Worm (Caenorhabditis elegans) whole organism, L3 larva: ENCODE results near the gene cyp-37A1.
A peak's percentile ranks its signal among the peaks of the same experiment; 100 is the strongest.
"Not testable (repeated sequence)": the region's sequence is repeated elsewhere in the genome, so short reads cannot be mapped to it uniquely, and the experiment has no call there.

Source experiments
- ZK546.5 ChIP-seq: sonication (generic microtip); optimal IDR thresholded peaks from 2 replicates; lab custom pipeline; 2017; ENCODE audit warnings: missing biosample characterization, missing genetic modification characterization
- aly-2 ChIP-seq: fragments of 150-350 bp; optimal IDR thresholded peaks from 2 replicates; lab custom pipeline; 2014; ENCODE audit warnings: missing biosample characterization, missing genetic modification characterization
- ama-1 ChIP-seq: fragments of 150-350 bp; optimal IDR thresholded peaks from 2 replicates; lab custom pipeline; 2018
- ceh-16 ChIP-seq: sonication (generic microtip); optimal IDR thresholded peaks from 2 replicates; lab custom pipeline; 2017; ENCODE audit warnings: missing biosample characterization, missing genetic modification characterization
- ceh-28 ChIP-seq: fragments of 150-350 bp; optimal IDR thresholded peaks from 2 replicates; lab custom pipeline; 2014; ENCODE audit warnings: missing biosample characterization, missing genetic modification reagents, missing genetic modification characterization
- ceh-82 ChIP-seq: fragments of 150-350 bp; optimal IDR thresholded peaks from 2 replicates; lab custom pipeline; 2014; ENCODE audit warnings: missing biosample characterization, missing genetic modification characterization
- ceh-9 ChIP-seq: sonication (generic microtip); optimal IDR thresholded peaks from 2 replicates; lab custom pipeline; 2018; ENCODE audit warnings: missing biosample characterization, missing genetic modification characterization
- daf-12 ChIP-seq: fragments of 150-350 bp; optimal IDR thresholded peaks from 2 replicates; lab custom pipeline; 2014; ENCODE audit warnings: missing biosample characterization, missing genetic modification reagents, missing genetic modification characterization
- egl-5 ChIP-seq: fragments of 150-350 bp; optimal IDR thresholded peaks from 2 replicates; lab custom pipeline; 2017; ENCODE audit warnings: missing biosample characterization, missing genetic modification reagents, missing genetic modification characterization, inconsistent platforms
- elt-1 ChIP-seq: fragments of 150-350 bp; optimal IDR thresholded peaks from 2 replicates; lab custom pipeline; 2014; ENCODE audit warnings: missing biosample characterization, missing genetic modification characterization
- elt-2 ChIP-seq: sonication (generic microtip); optimal IDR thresholded peaks from 2 replicates; lab custom pipeline; 2016; ENCODE audit warnings: missing genetic modification reagents, mild to moderate bottlenecking, missing genetic modification characterization, missing compliant biosample characterization
- elt-3 ChIP-seq, 3 experiments: fragments of 150-350 bp in 1 of 3; sonication (generic microtip) in 2 of 3; optimal IDR thresholded peaks; 2 replicates in 2 of 3; 4 replicates in 1 of 3; lab custom pipeline; 2014 to 2017; ENCODE audit warnings: missing biosample characterization in 3 of 3, missing genetic modification characterization in 3 of 3
- eor-1 ChIP-seq, 2 experiments: fragments of 150-350 bp; optimal IDR thresholded peaks; 2 replicates each; lab custom pipeline; 2014 to 2018; ENCODE audit warnings: missing biosample characterization in 2 of 2, missing genetic modification characterization in 2 of 2
- fkh-2 ChIP-seq: fragments of 150-350 bp; optimal IDR thresholded peaks from 2 replicates; lab custom pipeline; 2014; ENCODE audit warnings: missing biosample characterization, missing genetic modification reagents, missing genetic modification characterization
- fos-1 ChIP-seq: fragments of 150-350 bp; optimal IDR thresholded peaks from 2 replicates; lab custom pipeline; 2014; ENCODE audit warnings: missing biosample characterization, missing genetic modification characterization
- hmg-11 ChIP-seq: sonication (generic microtip); optimal IDR thresholded peaks from 2 replicates; lab custom pipeline; 2016; ENCODE audit warnings: missing genetic modification characterization, missing compliant biosample characterization
- lin-15B ChIP-seq: fragments of 150-350 bp; optimal IDR thresholded peaks from 2 replicates; lab custom pipeline; 2014; ENCODE audit warnings: missing biosample characterization, missing genetic modification characterization
- lin-39 ChIP-seq: fragments of 150-350 bp; optimal IDR thresholded peaks from 2 replicates; lab custom pipeline; 2018; ENCODE audit warnings: missing biosample characterization, missing genetic modification reagents, missing genetic modification characterization
- lsy-12 ChIP-seq: sonication (generic microtip); optimal IDR thresholded peaks from 2 replicates; lab custom pipeline; 2016; ENCODE audit warnings: mild to moderate bottlenecking, missing genetic modification characterization, missing compliant biosample characterization
- mdl-1 ChIP-seq: fragments of 150-350 bp; optimal IDR thresholded peaks from 2 replicates; lab custom pipeline; 2014; ENCODE audit warnings: missing biosample characterization, missing genetic modification characterization
- mml-1 ChIP-seq: fragments of 150-350 bp; sonication (generic microtip); optimal IDR thresholded peaks from 3 replicates; lab custom pipeline; 2014; ENCODE audit warnings: missing biosample characterization, missing genetic modification characterization
- nfya-1 ChIP-seq: sonication (generic microtip); optimal IDR thresholded peaks from 2 replicates; lab custom pipeline; 2017; ENCODE audit warnings: missing genetic modification characterization, mild to moderate bottlenecking, missing compliant biosample characterization, antibody characterized with exemption, moderate library complexity; ENCODE audit not compliant: insufficient read depth
- nhr-11 ChIP-seq: fragments of 150-350 bp; optimal IDR thresholded peaks from 2 replicates; lab custom pipeline; 2014; ENCODE audit warnings: missing biosample characterization, missing genetic modification characterization
- nhr-12 ChIP-seq: fragments of 150-350 bp; optimal IDR thresholded peaks from 2 replicates; lab custom pipeline; 2014; ENCODE audit warnings: missing biosample characterization, missing genetic modification characterization
- nhr-23 ChIP-seq: fragments of 150-350 bp; optimal IDR thresholded peaks from 2 replicates; lab custom pipeline; 2014; ENCODE audit warnings: missing biosample characterization, missing genetic modification reagents, missing genetic modification characterization
- nhr-237 ChIP-seq: fragments of 150-350 bp; optimal IDR thresholded peaks from 2 replicates; lab custom pipeline; 2014; ENCODE audit warnings: missing biosample characterization, missing genetic modification characterization
- nhr-25 ChIP-seq: sonication (generic microtip); optimal IDR thresholded peaks from 2 replicates; lab custom pipeline; 2017; ENCODE audit warnings: missing biosample characterization, missing genetic modification characterization
- nhr-28 ChIP-seq: fragments of 150-350 bp; optimal IDR thresholded peaks from 2 replicates; lab custom pipeline; 2014; ENCODE audit warnings: missing biosample characterization, missing genetic modification characterization
- nhr-43 ChIP-seq: sonication (generic microtip); optimal IDR thresholded peaks from 2 replicates; lab custom pipeline; 2016; ENCODE audit warnings: mild to moderate bottlenecking, missing genetic modification characterization, missing compliant biosample characterization; ENCODE audit not compliant: poor library complexity, severe bottlenecking
- nhr-67 ChIP-seq: fragments of 150-350 bp; optimal IDR thresholded peaks from 2 replicates; lab custom pipeline; 2014; ENCODE audit warnings: missing biosample characterization, missing genetic modification characterization
- nhr-77 ChIP-seq: fragments of 150-350 bp; optimal IDR thresholded peaks from 2 replicates; lab custom pipeline; 2014; ENCODE audit warnings: missing biosample characterization, missing genetic modification characterization
- pha-4 ChIP-seq: fragments of 150-350 bp; optimal IDR thresholded peaks from 2 replicates; lab custom pipeline; 2014; ENCODE audit warnings: missing biosample characterization, missing genetic modification reagents, missing genetic modification characterization
- pqm-1 ChIP-seq: fragments of 150-350 bp; optimal IDR thresholded peaks from 2 replicates; lab custom pipeline; 2017; ENCODE audit warnings: missing biosample characterization, missing genetic modification characterization, inconsistent platforms
- sea-2 ChIP-seq: fragments of 150-350 bp; sonication (generic microtip); optimal IDR thresholded peaks from 4 replicates; lab custom pipeline; 2014; ENCODE audit warnings: missing biosample characterization, missing genetic modification reagents, missing genetic modification characterization
- skn-1 ChIP-seq: fragments of 150-350 bp; optimal IDR thresholded peaks from 2 replicates; lab custom pipeline; 2014; ENCODE audit warnings: missing biosample characterization, missing genetic modification characterization
- snpc-4 ChIP-seq: fragments of 150-350 bp; optimal IDR thresholded peaks from 2 replicates; lab custom pipeline; 2014; ENCODE audit warnings: missing biosample characterization, missing genetic modification characterization
- tbx-2 ChIP-seq: sonication (generic microtip); optimal IDR thresholded peaks from 2 replicates; lab custom pipeline; 2016; ENCODE audit warnings: mild to moderate bottlenecking, missing genetic modification characterization, missing compliant biosample characterization
- unc-62 ChIP-seq: fragments of 150-350 bp; sonication (generic microtip); optimal IDR thresholded peaks from 4 replicates; lab custom pipeline; 2014; ENCODE audit warnings: missing biosample characterization, missing genetic modification reagents, missing genetic modification characterization
- zag-1 ChIP-seq: fragments of 150-350 bp; optimal IDR thresholded peaks from 2 replicates; lab custom pipeline; 2014; ENCODE audit warnings: missing biosample characterization, missing genetic modification characterization
- ztf-11 ChIP-seq: fragments of 150-350 bp; optimal IDR thresholded peaks from 2 replicates; lab custom pipeline; 2014; ENCODE audit warnings: missing biosample characterization, missing genetic modification characterization
- ztf-4 ChIP-seq: fragments of 150-350 bp; optimal IDR thresholded peaks from 2 replicates; lab custom pipeline; 2014; ENCODE audit warnings: missing biosample characterization, missing genetic modification characterization

cyp-37A1 gene

ce11 chrII:14034559-14034958, 17.8 kb upstream of the cyp-37A1 start:
- no peak for TF ChIP-seq eor-1 (tag; optimal IDR thresholded peaks at IDR 0.05; lab: Kevin White, UChicago)
- no peak for TF ChIP-seq nfya-1 (tag; lab: Kevin White, UChicago)
- TF ChIP-seq ama-1 (lab: Kevin White, UChicago): no peak
- TF ChIP-seq lsy-12 (tag; lab: Kevin White, UChicago): no peak
- no peak for TF ChIP-seq lin-15B (tag; lab: Kevin White, UChicago)
- no peak for TF ChIP-seq nhr-12
- no peak for TF ChIP-seq fos-1 (tag; lab: Kevin White, UChicago)
- no peak for TF ChIP-seq ceh-16 (tag; lab: Kevin White, UChicago)
- no peak for TF ChIP-seq nhr-25 (tag; lab: Kevin White, UChicago)
- no peak for TF ChIP-seq ZK546.5 (tag; lab: Kevin White, UChicago)
- TF ChIP-seq unc-62 (GFP tag; lab: Kevin White, UChicago): no peak
- TF ChIP-seq ceh-9 (tag; lab: Kevin White, UChicago): no peak
- no peak for TF ChIP-seq zag-1
- no peak for TF ChIP-seq nhr-23 (tag; lab: Kevin White, UChicago)
- TF ChIP-seq fkh-2 (tag; lab: Kevin White, UChicago): no peak
- TF ChIP-seq, all 47 proteins: peak for 0

ce11 chrII:14032705-14033104, 15.9 kb upstream of the cyp-37A1 start:
- TF ChIP-seq elt-2 (peak; percentile 10), lsy-12 (tag; lab: Kevin White, UChicago) (no peak), nhr-43 (tag; lab: Kevin White, UChicago) (peak; percentile 6), nhr-237 (tag; lab: Kevin White, UChicago) (no peak), nfya-1 (tag; lab: Kevin White, UChicago) (no peak), egl-5 (no peak)

- TF ChIP-seq nhr-28, ZK546.5, ceh-82 (tag; lab: Kevin White, UChicago): not testable (repeated sequence)
Observed at ce11 chrII:14021230-14021629, 4.5 kb upstream of the cyp-37A1 start, which contains the start of gene F01D5.10. TSS of gene F01D5.10 (minus strand) at chrII:14021330.

DNA sequence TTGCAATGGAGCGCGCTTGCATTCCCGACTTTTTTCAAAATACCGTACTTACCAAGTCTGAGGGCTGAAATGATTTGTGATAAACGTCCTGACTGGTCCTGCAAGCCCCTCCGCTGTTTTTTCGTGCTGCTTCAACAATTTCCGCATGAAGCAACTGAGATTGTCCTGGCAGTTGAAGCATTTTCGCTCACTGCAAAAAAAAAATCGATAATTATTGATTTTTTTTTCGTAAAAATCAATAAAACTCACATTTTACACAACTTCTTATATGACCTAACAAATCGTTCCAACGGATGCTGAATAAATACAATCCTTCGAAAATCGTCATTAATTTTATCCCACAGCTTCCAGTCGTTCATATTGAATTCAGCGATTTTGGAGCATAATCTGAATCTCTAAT, 2.1 kb upstream of the cyp-37A1 start:
- TF ChIP-seq nhr-25 (tag; lab: Kevin White, UChicago) (no peak), pqm-1 (no peak), elt-2 (no peak), ceh-28 (tag; lab: Kevin White, UChicago) (peak; percentile 83), unc-62 (GFP tag; lab: Kevin White, UChicago) (no peak), sea-2 (GFP tag; lab: Kevin White, UChicago) (no peak), ceh-16 (tag; lab: Kevin White, UChicago) (no peak), nhr-77 (tag; lab: Kevin White, UChicago) (no peak), ztf-4 (tag; lab: Kevin White, UChicago) (no peak)
- TF ChIP-seq, all 47 proteins: peak for 1

- TF ChIP-seq mdl-1 (tag; lab: Kevin White, UChicago) (no peak), nhr-43 (tag; lab: Kevin White, UChicago) (peak; percentile 79), ceh-9 (tag; lab: Kevin White, UChicago) (no peak), nhr-25 (tag; lab: Kevin White, UChicago) (peak; percentile 65), unc-62 (GFP tag; lab: Kevin White, UChicago) (no peak), nhr-23 (tag; lab: Kevin White, UChicago) (peak; percentile 78), sea-2 (GFP tag; lab: Kevin White, UChicago) (no peak), skn-1 (peak; percentile 39), nhr-67 (tag; lab: Kevin White, UChicago) (no peak), snpc-4 (peak; percentile 99), elt-3 (tag; optimal IDR thresholded peaks at IDR 0.05; lab: Kevin White, UChicago) (no peak), zag-1 (no peak), tbx-2 (tag; lab: Kevin White, UChicago) (peak; percentile 71), mml-1 (no peak), fos-1 (tag; lab: Kevin White, UChicago) (no peak), nhr-237 (tag; lab: Kevin White, UChicago) (no peak), nhr-11 (tag; lab: Kevin White, UChicago) (no peak), lin-39 (tag; lab: Kevin White, UChicago) (peak; percentile 50), nhr-77 (tag; lab: Kevin White, UChicago) (peak; percentile 69), nfya-1 (tag; lab: Kevin White, UChicago) (peak; percentile 74), ceh-82 (tag; lab: Kevin White, UChicago) (peak; percentile 55), eor-1 (tag; optimal IDR thresholded peaks at IDR 0.05; lab: Kevin White, UChicago) (no peak), aly-2 (tag; lab: Kevin White, UChicago) (no peak), egl-5 (no peak), nhr-12 (no peak), elt-2 (peak; percentile 62), hmg-11 (tag; lab: Kevin White, UChicago) (peak; percentile 75), lin-15B (tag; lab: Kevin White, UChicago) (peak; percentile 62), daf-12 (tag; lab: Kevin White, UChicago) (no peak), pha-4 (peak; percentile 52), ceh-28 (tag; lab: Kevin White, UChicago) (no peak), ztf-4 (tag; lab: Kevin White, UChicago) (no peak), ztf-11 (no peak), elt-1 (tag; lab: Kevin White, UChicago) (no peak)
Observed at ce11 chrII:14018192-14018591, 1.4 kb upstream of the cyp-37A1 start.
